Worm (Caenorhabditis elegans): ENCODE measurements around the gene col-186.

ce11 chrX:15958767-15959166, 7.5 kb downstream of the col-186 start, which contains the start of gene C09G1.5:
- TF ChIP-seq ZK546.5 (tag; optimal IDR thresholded peaks at IDR 0.05) (no peak), skn-1 (tag; optimal IDR thresholded peaks at IDR 0.05) (no peak), ztf-11 (tag; optimal IDR thresholded peaks at IDR 0.05) (no peak), elt-1 (tag; optimal IDR thresholded peaks at IDR 0.05) (no peak), lin-39 (tag; optimal IDR thresholded peaks at IDR 0.05) (no peak), aly-2 (tag; optimal IDR thresholded peaks at IDR 0.05) (no peak), ceh-9 (tag; optimal IDR thresholded peaks at IDR 0.05) (no peak), ama-1 (optimal IDR thresholded peaks at IDR 0.05) (no peak), ztf-4 (tag; optimal IDR thresholded peaks at IDR 0.05) (no peak), tbx-2 (tag; optimal IDR thresholded peaks at IDR 0.05) (no peak), nhr-76 (tag; optimal IDR thresholded peaks at IDR 0.05) (no peak), nhr-77 (tag; optimal IDR thresholded peaks at IDR 0.05) (no peak), nhr-11 (tag; optimal IDR thresholded peaks at IDR 0.05) (no peak), nhr-25 (tag; optimal IDR thresholded peaks at IDR 0.05) (no peak)

All from whole organism, L3 larva.